Worm (Caenorhabditis elegans) whole organism, L3 larva: ENCODE measurements around the gene F46B3.9.

ENCODE experiments used
- ama-1 ChIP-seq: fragments of 150-350 bp; optimal IDR thresholded peaks from 2 replicates; lab custom pipeline; 2018
- ceh-82 ChIP-seq: fragments of 150-350 bp; optimal IDR thresholded peaks from 2 replicates; lab custom pipeline; 2014; ENCODE audit warnings: missing biosample characterization, missing genetic modification characterization
- ceh-9 ChIP-seq: sonication (generic microtip); optimal IDR thresholded peaks from 2 replicates; lab custom pipeline; 2018; ENCODE audit warnings: missing biosample characterization, missing genetic modification characterization
- egl-27 ChIP-seq: sonication (generic microtip); optimal IDR thresholded peaks from 4 replicates; lab custom pipeline; 2017; ENCODE audit warnings: missing biosample characterization, missing genetic modification reagents, missing genetic modification characterization
- elt-1 ChIP-seq: fragments of 150-350 bp; optimal IDR thresholded peaks from 2 replicates; lab custom pipeline; 2014; ENCODE audit warnings: missing biosample characterization, missing genetic modification characterization
- mdl-1 ChIP-seq: fragments of 150-350 bp; optimal IDR thresholded peaks from 2 replicates; lab custom pipeline; 2014; ENCODE audit warnings: missing biosample characterization, missing genetic modification characterization
- nhr-11 ChIP-seq: fragments of 150-350 bp; optimal IDR thresholded peaks from 2 replicates; lab custom pipeline; 2014; ENCODE audit warnings: missing biosample characterization, missing genetic modification characterization
- nhr-12 ChIP-seq: fragments of 150-350 bp; optimal IDR thresholded peaks from 2 replicates; lab custom pipeline; 2014; ENCODE audit warnings: missing biosample characterization, missing genetic modification characterization
- nhr-77 ChIP-seq: fragments of 150-350 bp; optimal IDR thresholded peaks from 2 replicates; lab custom pipeline; 2014; ENCODE audit warnings: missing biosample characterization, missing genetic modification characterization
- pqm-1 ChIP-seq: fragments of 150-350 bp; optimal IDR thresholded peaks from 2 replicates; lab custom pipeline; 2017; ENCODE audit warnings: missing biosample characterization, missing genetic modification characterization, inconsistent platforms
- skn-1 ChIP-seq: fragments of 150-350 bp; optimal IDR thresholded peaks from 2 replicates; lab custom pipeline; 2014; ENCODE audit warnings: missing biosample characterization, missing genetic modification characterization
- snpc-4 ChIP-seq: fragments of 150-350 bp; optimal IDR thresholded peaks from 2 replicates; lab custom pipeline; 2014; ENCODE audit warnings: missing biosample characterization, missing genetic modification characterization
- unc-62 ChIP-seq: fragments of 150-350 bp; sonication (generic microtip); optimal IDR thresholded peaks from 4 replicates; lab custom pipeline; 2014; ENCODE audit warnings: missing biosample characterization, missing genetic modification reagents, missing genetic modification characterization
- ztf-11 ChIP-seq: fragments of 150-350 bp; optimal IDR thresholded peaks from 2 replicates; lab custom pipeline; 2014; ENCODE audit warnings: missing biosample characterization, missing genetic modification characterization

DNA sequence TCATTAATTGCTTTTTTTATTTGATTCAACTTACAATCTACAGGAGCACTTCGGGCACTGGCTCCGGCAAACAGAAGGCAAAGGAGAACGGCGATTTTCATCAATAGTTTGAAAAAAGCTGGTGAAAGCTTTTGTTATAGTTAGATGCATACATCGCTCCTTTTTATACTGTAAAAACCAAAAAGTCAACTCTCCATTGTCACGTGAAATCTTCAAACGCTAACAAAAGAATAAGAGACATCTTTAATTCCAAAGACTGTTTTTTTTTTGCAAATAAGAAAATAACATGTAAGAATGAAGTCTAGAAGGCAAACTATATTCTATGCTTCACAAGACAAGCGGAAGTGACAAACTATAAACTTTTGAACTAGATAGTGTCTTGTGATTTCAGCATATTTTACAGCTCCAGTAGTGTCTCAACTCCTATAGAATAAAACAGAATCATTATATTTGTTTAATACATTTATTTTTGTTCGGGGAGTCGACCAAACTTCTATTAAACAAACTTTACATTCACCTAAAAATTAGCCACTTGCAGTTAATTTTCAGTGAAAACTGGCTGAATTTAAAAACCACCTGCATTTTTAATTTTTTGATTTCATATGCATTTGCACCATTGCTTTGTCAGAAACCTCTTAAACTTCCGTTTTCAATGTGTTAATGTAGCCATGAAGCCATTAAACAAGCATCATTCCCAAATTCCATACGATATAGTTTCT is at the start of gene F46B3.9, which contains the start of gene srz-18:
- no peak for TF ChIP-seq ama-1 (lab: Kevin White, UChicago)
- no peak for TF ChIP-seq ceh-82 (tag; lab: Kevin White, UChicago)
- no peak for TF ChIP-seq elt-1 (tag; lab: Kevin White, UChicago)
- no peak for TF ChIP-seq unc-62 (GFP tag; lab: Kevin White, UChicago)
- TF ChIP-seq mdl-1 (tag; lab: Kevin White, UChicago) = no peak
- TF ChIP-seq nhr-12 (tag; lab: Kevin White, UChicago) = no peak
- no peak for TF ChIP-seq ceh-9 (tag; lab: Kevin White, UChicago)
- no peak for TF ChIP-seq pqm-1 (tag; lab: Kevin White, UChicago)
- TF ChIP-seq ztf-11 (tag; lab: Kevin White, UChicago) = no peak
- TF ChIP-seq nhr-77 (tag; lab: Kevin White, UChicago) = no peak
- no peak for TF ChIP-seq skn-1
- no peak for TF ChIP-seq snpc-4
- no peak for TF ChIP-seq nhr-11 (tag; lab: Kevin White, UChicago)
- TF ChIP-seq egl-27 = no peak
